Fruit fly (Drosophila melanogaster): ENCODE measurements around the gene CG14212.

Gene CG14212

DNA sequence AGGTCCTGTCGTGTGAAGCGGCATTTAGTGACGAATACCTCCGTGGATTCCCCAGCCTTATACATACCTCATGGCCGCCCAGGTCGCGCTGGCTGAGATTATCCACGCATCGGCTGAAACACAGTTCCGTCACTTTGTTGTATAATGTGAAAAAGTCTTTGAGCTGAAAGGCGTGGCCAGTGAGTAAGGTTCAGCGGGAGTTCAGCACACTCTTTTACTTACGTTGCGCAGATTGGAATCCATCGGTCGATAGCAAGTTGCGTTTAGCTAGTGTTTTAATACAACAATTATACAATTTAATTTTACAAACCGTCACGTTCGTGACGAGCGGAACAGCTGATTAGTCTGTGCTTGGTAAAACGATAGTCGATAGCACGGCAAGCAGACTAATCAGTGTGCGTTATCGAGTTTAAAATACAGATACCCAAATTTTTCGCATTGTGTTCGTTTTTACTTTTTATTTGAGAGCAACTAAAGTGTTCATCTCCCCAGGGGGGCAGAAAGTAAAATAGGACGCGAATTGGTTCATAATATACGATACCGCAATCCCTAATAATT is 7.2 kb upstream of the CG14212 start, which contains the start of the genes Pstk and Tim9b:
Gene Pstk (minus strand): TSS at position 355 of the 558 bp plus-strand sequence.
Gene Tim9b (minus strand): TSS at position 355 of the 558 bp plus-strand sequence.
- TF ChIP-seq Eip78C (GFP tag) (no peak), OdsH (GFP tag; optimal IDR thresholded peaks at IDR 0.05) (no peak), Gug (GFP tag; IDR thresholded peaks at IDR 0.05) (no peak), CG6808 (GFP tag; optimal IDR thresholded peaks at IDR 0.05) (no peak)

DNA sequence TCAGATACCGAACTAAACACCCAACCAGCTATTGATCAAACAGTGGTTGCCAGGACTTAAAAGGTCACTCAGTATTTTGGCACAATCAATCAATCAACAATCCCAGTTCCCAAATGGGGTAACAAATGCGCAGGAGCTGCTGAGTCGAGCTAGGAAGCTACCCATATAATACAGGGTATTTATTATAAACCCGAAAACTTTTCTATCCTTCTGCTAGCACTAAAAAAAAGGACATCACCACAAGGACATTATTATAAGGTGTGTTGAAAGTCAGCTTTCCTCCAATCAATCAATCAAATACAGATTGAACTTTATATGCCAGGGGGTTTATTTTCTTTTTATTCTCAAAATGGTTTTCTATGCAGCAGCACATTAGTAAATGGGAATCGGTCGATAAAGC is 4.4 kb upstream of the CG14212 start, which contains the start of gene CG14221:
Gene CG14221 (minus strand): TSS at position 101 of the 400 bp plus-strand sequence.
- TF ChIP-seq CG6808 (GFP tag; optimal IDR thresholded peaks at IDR 0.05) = no peak
- TF ChIP-seq CG1621 (tag; optimal IDR thresholded peaks at IDR 0.05) = no peak
- TF ChIP-seq Lpt (GFP tag; optimal IDR thresholded peaks at IDR 0.05) = no peak
- TF ChIP-seq ss (GFP tag; optimal IDR thresholded peaks at IDR 0.05) = no peak
- TF ChIP-seq Sox102F (GFP tag; optimal IDR thresholded peaks at IDR 0.05) = no peak
- no peak for TF ChIP-seq CG8319 (GFP tag; optimal IDR thresholded peaks at IDR 0.05)
- no peak for TF ChIP-seq net (GFP tag; optimal IDR thresholded peaks at IDR 0.05)
- no peak for TF ChIP-seq OdsH (GFP tag; optimal IDR thresholded peaks at IDR 0.05)
- TF ChIP-seq CG34406 (GFP tag; optimal IDR thresholded peaks at IDR 0.05) = no peak
- no peak for TF ChIP-seq Hr39 (GFP tag; optimal IDR thresholded peaks at IDR 0.05)
- no peak for TF ChIP-seq CG8632 (GFP tag; optimal IDR thresholded peaks at IDR 0.05)
- TF ChIP-seq Met (GFP tag; optimal IDR thresholded peaks at IDR 0.05) = no peak
- TF ChIP-seq Eip78C (GFP tag) = no peak

DNA sequence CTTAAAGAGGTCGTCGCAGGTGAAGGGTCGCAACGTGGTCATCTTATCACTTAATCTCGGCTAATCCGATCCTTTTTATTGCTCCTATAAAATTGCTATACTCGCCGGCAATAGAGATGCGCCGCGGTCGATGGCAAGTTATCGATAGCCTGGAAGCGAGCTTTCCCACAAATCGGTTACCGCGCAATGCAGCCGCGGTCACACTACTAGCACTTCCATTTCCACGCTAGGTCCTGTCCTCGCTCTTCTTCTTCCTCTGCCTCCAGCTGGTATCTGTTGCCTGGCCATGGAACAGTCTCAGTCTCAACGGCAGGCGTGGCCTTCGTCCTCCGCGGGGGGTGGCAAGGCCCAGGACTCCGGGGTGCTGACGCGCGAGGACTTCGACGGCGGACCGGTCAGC is 2.6 kb upstream of the CG14212 start, which contains the start of the genes Naa20A and MKP-4:
Gene Naa20A (minus strand): TSS at position 151 of the 400 bp plus-strand sequence.
Gene MKP-4 (plus strand): TSS at position 191 of the 400 bp plus-strand sequence.
- TF ChIP-seq CG32006 (GFP tag; optimal IDR thresholded peaks at IDR 0.05) (no peak), esn (GFP tag; optimal IDR thresholded peaks at IDR 0.05) (peak; percentile 15)

DNA sequence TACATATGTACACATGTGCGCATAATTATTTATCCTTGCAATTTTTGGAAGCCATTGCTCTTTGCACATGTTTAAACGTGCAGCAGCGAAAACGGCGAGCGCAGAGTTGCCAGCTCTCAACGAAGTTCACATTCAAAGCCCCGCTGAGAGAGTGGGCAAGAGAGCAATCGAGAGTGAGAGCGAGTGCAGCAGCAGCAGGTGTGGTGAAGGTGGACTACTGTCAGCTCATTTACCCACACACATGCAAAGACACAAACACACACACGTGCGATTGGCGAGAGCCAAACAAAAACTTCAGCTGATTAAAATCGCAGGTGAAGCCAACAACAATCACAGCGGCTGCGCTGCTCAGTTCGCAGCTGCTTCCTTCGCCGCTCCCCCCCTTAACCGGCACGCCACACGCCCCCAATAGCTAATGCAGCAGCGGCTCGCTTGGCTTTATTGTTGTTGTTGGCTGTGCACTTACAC is 5.9 kb downstream of the CG14212 start:
- TF ChIP-seq fkh (GFP tag; optimal IDR thresholded peaks at IDR 0.05) (no peak), CG15336 (GFP tag; IDR thresholded peaks at IDR 0.05) (peak; percentile 32; the same call in 1 of the 2 replicates), CG6854 (GFP tag; optimal IDR thresholded peaks at IDR 0.05) (peak; percentile 25), Sox14 (GFP tag; optimal IDR thresholded peaks at IDR 0.05) (peak; percentile 14), CG10631 (GFP tag; optimal IDR thresholded peaks at IDR 0.05) (no peak), dac (GFP tag; optimal IDR thresholded peaks at IDR 0.05) (no peak), svp (GFP tag) (no peak), CG8632 (GFP tag; optimal IDR thresholded peaks at IDR 0.05) (no peak), Ets96B (tag; optimal IDR thresholded peaks at IDR 0.05) (no peak), fd85E (GFP tag; optimal IDR thresholded peaks at IDR 0.05) (no peak), Gug (GFP tag; IDR thresholded peaks at IDR 0.05) (no peak), CG1621 (tag; optimal IDR thresholded peaks at IDR 0.05) (peak; percentile 24), CG6276 (GFP tag; optimal IDR thresholded peaks at IDR 0.05) (no peak), topi (GFP tag; optimal IDR thresholded peaks at IDR 0.05) (no peak), CG8119 (GFP tag; IDR thresholded peaks at IDR 0.05) (peak; percentile 47; the same call in 2 of the 3 replicates), Eip78C (GFP tag) (peak; percentile 63)

DNA sequence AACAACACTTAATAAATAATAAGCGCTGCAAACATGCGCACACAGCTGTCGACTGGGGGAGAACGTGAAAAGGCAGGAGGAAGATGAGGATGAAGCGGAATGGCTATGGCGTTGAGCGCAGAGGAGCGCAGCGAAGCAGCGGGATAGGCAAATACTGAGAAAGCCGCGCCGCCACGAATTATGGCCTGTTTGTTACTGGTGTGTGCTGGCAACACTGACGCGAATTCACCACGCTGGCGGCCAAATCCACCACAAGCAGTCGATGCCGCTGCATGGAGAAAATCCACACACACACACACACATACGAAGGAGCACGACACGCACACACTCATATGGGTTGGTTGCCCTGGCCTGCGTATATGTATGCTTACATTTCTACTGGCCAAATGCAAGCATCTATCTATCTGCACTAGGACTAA is 11.5 kb downstream of the CG14212 start:
- no peak for TF ChIP-seq dac (GFP tag; optimal IDR thresholded peaks at IDR 0.05)
- TF ChIP-seq net (GFP tag; optimal IDR thresholded peaks at IDR 0.05) = peak; percentile 43
- TF ChIP-seq acj6 (GFP tag; optimal IDR thresholded peaks at IDR 0.05) = no peak
- no peak for TF ChIP-seq CG34406 (GFP tag; optimal IDR thresholded peaks at IDR 0.05)
- peak; percentile 13 for TF ChIP-seq CG3919 (GFP tag; optimal IDR thresholded peaks at IDR 0.05)
- no peak for TF ChIP-seq CG11902 (GFP tag; optimal IDR thresholded peaks at IDR 0.05)
- TF ChIP-seq CG6163 (GFP tag; IDR thresholded peaks at IDR 0.05) = peak; percentile 48; the same call in 2 of the 3 replicates
- TF ChIP-seq CG11762 (GFP tag; optimal IDR thresholded peaks at IDR 0.05; ENCODE audit: insufficient read depth) = no peak
- TF ChIP-seq CG8319 (GFP tag; optimal IDR thresholded peaks at IDR 0.05) = no peak
- TF ChIP-seq Eip75B (GFP tag; optimal IDR thresholded peaks at IDR 0.05) = no peak
- peak; percentile 8 for TF ChIP-seq cyc (GFP tag; optimal IDR thresholded peaks at IDR 0.05)
- peak; percentile 30 for TF ChIP-seq CG1621 (tag; optimal IDR thresholded peaks at IDR 0.05)
- TF ChIP-seq Hr39 (GFP tag; optimal IDR thresholded peaks at IDR 0.05) = no peak
- TF ChIP-seq CG6276 (GFP tag; optimal IDR thresholded peaks at IDR 0.05) = no peak
- peak; percentile 30 for TF ChIP-seq fkh (GFP tag; optimal IDR thresholded peaks at IDR 0.05)
- TF ChIP-seq CG6854 (GFP tag; optimal IDR thresholded peaks at IDR 0.05) = peak; percentile 22
- TF ChIP-seq CG3032 (tag; optimal IDR thresholded peaks at IDR 0.05) = peak; percentile 6
- peak; percentile 31 for TF ChIP-seq esn (GFP tag; optimal IDR thresholded peaks at IDR 0.05)
- TF ChIP-seq Eip78C (GFP tag) = peak; percentile 57
- TF ChIP-seq topi (GFP tag; optimal IDR thresholded peaks at IDR 0.05) = peak; percentile 3
- TF ChIP-seq Gug (GFP tag; IDR thresholded peaks at IDR 0.05) = no peak
- TF ChIP-seq CG32006 (GFP tag; optimal IDR thresholded peaks at IDR 0.05) = no peak
- TF ChIP-seq lz (GFP tag; optimal IDR thresholded peaks at IDR 0.05) = peak; percentile 16
- 0 out of 2 replicates have a peak, but pooled peaks have one; percentile 12 for TF ChIP-seq CG15336 (GFP tag; IDR thresholded peaks at IDR 0.05)
- peak; percentile 16 to 58 for TF ChIP-seq ss (GFP tag; optimal IDR thresholded peaks at IDR 0.05)
- peak; percentile 45; the same call in 1 of the 3 replicates for TF ChIP-seq eg (GFP tag; IDR thresholded peaks at IDR 0.05)
- TF ChIP-seq vri (GFP tag; optimal IDR thresholded peaks at IDR 0.05) = peak; percentile 35
- TF ChIP-seq CG16779 (tag; optimal IDR thresholded peaks at IDR 0.05) = no peak
